Worm (Caenorhabditis elegans): ENCODE data around the gene cogc-4.

DNA sequence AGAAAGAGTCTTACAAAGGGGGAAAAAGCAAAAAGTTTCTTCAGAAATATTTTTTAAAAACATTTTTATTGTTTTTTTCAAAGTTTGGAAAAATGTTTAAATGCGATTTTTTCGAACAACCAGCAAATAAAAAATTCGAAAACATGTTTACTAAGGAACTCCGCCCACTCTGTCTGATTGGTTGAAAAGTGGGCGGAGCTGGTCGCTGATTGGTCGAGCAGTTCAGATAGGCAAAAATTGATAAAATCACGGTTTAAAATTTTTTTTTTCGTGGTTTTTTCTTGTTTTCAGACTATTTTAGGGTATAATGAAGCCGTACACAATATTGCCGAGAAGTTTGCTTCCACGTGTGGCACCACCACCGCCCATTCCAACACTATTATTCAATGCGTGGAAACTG lies 31.1 kb upstream of the cogc-4 start:
- no peak for TF ChIP-seq ztf-11 (tag; optimal IDR thresholded peaks at IDR 0.05)
- TF ChIP-seq unc-62 (GFP tag; optimal IDR thresholded peaks at IDR 0.05), result no peak
- no peak for TF ChIP-seq drap-1 (GFP tag; optimal IDR thresholded peaks at IDR 0.05)
- TF ChIP-seq lsy-2 (tag; optimal IDR thresholded peaks at IDR 0.05), result no peak
- TF ChIP-seq M03D4.4 (tag; optimal IDR thresholded peaks at IDR 0.05), result no peak
- no peak for TF ChIP-seq unc-39 (tag; optimal IDR thresholded peaks at IDR 0.05)
- no peak for TF ChIP-seq mep-1 (tag; optimal IDR thresholded peaks at IDR 0.05)
- no peak for TF ChIP-seq pha-4 (tag; optimal IDR thresholded peaks at IDR 0.05)
- TF ChIP-seq nhr-28 (tag; optimal IDR thresholded peaks at IDR 0.05), result no peak
- no peak for TF ChIP-seq cnd-1 (tag; optimal IDR thresholded peaks at IDR 0.05)
- TF ChIP-seq lin-13 (tag; optimal IDR thresholded peaks at IDR 0.05), result no peak
- no peak for TF ChIP-seq nhr-76 (tag; optimal IDR thresholded peaks at IDR 0.05)
- TF ChIP-seq snpc-4 (tag; optimal IDR thresholded peaks at IDR 0.05), result no peak
- no peak for TF ChIP-seq mab-5 (tag; optimal IDR thresholded peaks at IDR 0.05)
